Worm (Caenorhabditis elegans): ENCODE results near the gene grl-19.

The grl-19 gene

DNA sequence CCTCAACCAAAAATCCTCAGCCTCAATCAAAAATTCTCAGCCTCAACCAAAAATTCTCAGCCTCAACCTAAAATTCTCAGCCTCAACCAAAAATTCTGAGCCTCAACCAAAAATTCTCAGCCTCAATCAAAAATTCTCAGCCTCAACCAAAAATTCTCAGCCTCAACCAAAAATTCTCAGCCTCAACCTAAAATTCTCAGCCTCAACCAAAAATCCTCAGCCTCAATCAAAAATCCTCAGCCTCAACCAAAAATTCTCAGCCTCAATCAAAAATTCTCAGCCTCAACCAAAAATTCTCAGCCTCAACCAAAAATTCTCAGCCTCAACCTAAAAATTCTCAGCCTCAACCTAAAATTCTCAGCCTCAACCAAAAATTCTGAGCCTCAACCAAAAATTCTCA is 36.6 kb downstream of the grl-19 start:
- TF ChIP-seq mcd-1 (GFP tag; IDR thresholded peaks at IDR 0.05): 0 out of 2 replicates have a peak, but pooled peaks have one; percentile 18
- TF ChIP-seq D2030.7 (GFP tag; IDR thresholded peaks at IDR 0.05): peak; percentile 44
- TF ChIP-seq dox-1 (GFP tag; IDR thresholded peaks at IDR 0.05): peak; percentile 79
- TF ChIP-seq zim-3 (tag; optimal IDR thresholded peaks at IDR 0.05): peak; percentile 99

DNA sequence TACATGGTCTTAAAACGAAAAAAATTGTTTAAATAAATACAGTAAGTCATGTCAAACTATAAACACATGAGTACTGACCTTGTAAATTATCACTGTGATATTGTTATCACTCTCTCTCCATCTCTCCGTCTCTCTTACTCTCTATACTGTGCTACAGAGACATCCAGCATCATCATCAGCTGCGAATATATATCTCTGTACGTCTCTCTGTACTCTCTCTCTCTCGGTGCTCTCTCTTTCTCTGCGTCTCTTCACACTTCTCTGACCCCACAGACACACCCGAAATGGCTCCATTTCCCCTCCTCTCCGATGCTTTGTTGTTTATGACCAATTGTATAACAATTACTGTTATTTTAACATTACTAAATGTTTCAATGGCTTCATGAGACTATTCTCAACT is 41.8 kb downstream of the grl-19 start:
- TF ChIP-seq B0336.3 (GFP tag; IDR thresholded peaks at IDR 0.05): 0 out of 2 replicates have a peak, but pooled peaks have one; percentile 33
- TF ChIP-seq cebp-1 (GFP tag; IDR thresholded peaks at IDR 0.05): no peak
- TF ChIP-seq cebp-1 (tag; optimal IDR thresholded peaks at IDR 0.05): peak; percentile 46
- no peak for TF ChIP-seq Y53G8AR.9 (GFP tag; conservative IDR thresholded peaks at IDR 0.05)
- no peak for TF ChIP-seq T26A5.8 (tag; optimal IDR thresholded peaks at IDR 0.05)
- peak; percentile 20 for TF ChIP-seq atf-7 (tag; optimal IDR thresholded peaks at IDR 0.05)
- peak; percentile 82 for TF ChIP-seq hmg-1.2 (GFP tag; IDR thresholded peaks at IDR 0.05)
- TF ChIP-seq dpff-1 (tag; optimal IDR thresholded peaks at IDR 0.05): no peak
- TF ChIP-seq ZK185.1 (tag; optimal IDR thresholded peaks at IDR 0.05; ENCODE audit: poor library complexity, severe bottlenecking): no peak
- TF ChIP-seq ccch-3 (GFP tag; optimal IDR thresholded peaks at IDR 0.05): no peak
- no peak for TF ChIP-seq mxl-1 (tag; optimal IDR thresholded peaks at IDR 0.05)
- TF ChIP-seq lin-35 (GFP tag; optimal IDR thresholded peaks at IDR 0.05): no peak
- no peak for TF ChIP-seq ets-4 (GFP tag; optimal IDR thresholded peaks at IDR 0.05)
- TF ChIP-seq B0035.1 (tag; optimal IDR thresholded peaks at IDR 0.05): no peak
- no peak for TF ChIP-seq zfh-2 (GFP tag; conservative IDR thresholded peaks at IDR 0.05)
- TF ChIP-seq lin-54 (GFP tag; optimal IDR thresholded peaks at IDR 0.05): peak; percentile 7
- TF ChIP-seq ztf-3 (GFP tag; optimal IDR thresholded peaks at IDR 0.05): no peak
- TF ChIP-seq mcd-1 (GFP tag; IDR thresholded peaks at IDR 0.05): 0 out of 2 replicates have a peak, but pooled peaks have one; percentile 37
- TF ChIP-seq somi-1 (GFP tag; optimal IDR thresholded peaks at IDR 0.05): no peak
- TF ChIP-seq pha-4 (tag; optimal IDR thresholded peaks at IDR 0.05): no peak
- peak; percentile 57; the same call in 1 of the 2 replicates for TF ChIP-seq dox-1 (GFP tag; IDR thresholded peaks at IDR 0.05)
- TF ChIP-seq pbrm-1 (GFP tag; IDR thresholded peaks at IDR 0.05): no peak
- no peak for TF ChIP-seq ceh-58 (GFP tag; IDR thresholded peaks at IDR 0.05)
- TF ChIP-seq unc-62 (GFP tag; optimal IDR thresholded peaks at IDR 0.05): no peak
- no peak for TF ChIP-seq Y53F4B.3 (GFP tag; IDR thresholded peaks at IDR 0.05)
- TF ChIP-seq tlf-1 (GFP tag; optimal IDR thresholded peaks at IDR 0.05): no peak
- TF ChIP-seq lin-40 (tag; optimal IDR thresholded peaks at IDR 0.05): peak; percentile 38
- TF ChIP-seq lin-26 (GFP tag; IDR thresholded peaks at IDR 0.05): no peak
- TF ChIP-seq attf-5 (GFP tag; optimal IDR thresholded peaks at IDR 0.05): peak; percentile 66
- TF ChIP-seq ekl-4 (GFP tag; IDR thresholded peaks at IDR 0.05): 0 out of 2 replicates have a peak, but pooled peaks have one; percentile 26
- TF ChIP-seq nhr-80 (tag; optimal IDR thresholded peaks at IDR 0.05): peak; percentile 87
- TF ChIP-seq nhr-27 (tag; optimal IDR thresholded peaks at IDR 0.05): no peak
- TF ChIP-seq aptf-2 (GFP tag; conservative IDR thresholded peaks at IDR 0.05): no peak
- no peak for TF ChIP-seq egl-18 (GFP tag; IDR thresholded peaks at IDR 0.05)
- TF ChIP-seq sea-2 (GFP tag; IDR thresholded peaks at IDR 0.05): no peak
- TF ChIP-seq F22D6.2 (tag; optimal IDR thresholded peaks at IDR 0.05): no peak
- no peak for TF ChIP-seq mel-28 (tag; optimal IDR thresholded peaks at IDR 0.05; ENCODE audit: borderline replicate concordance)
- TF ChIP-seq him-1 (tag; optimal IDR thresholded peaks at IDR 0.05): no peak

All from whole organism, young adult.